Worm (Caenorhabditis elegans) whole organism, mixed stage, embryonic: ENCODE measurements around the gene Y39A1A.31.

Experiments used
- M03D4.4 ChIP-seq: sonication (generic microtip); optimal IDR thresholded peaks from 2 replicates; lab custom pipeline; 2017; ENCODE audit warnings: mild to moderate bottlenecking, missing genetic modification characterization, missing compliant biosample characterization
- bed-3 ChIP-seq: fragments of 200-800 bp; sonication (Bioruptor generic); optimal IDR thresholded peaks from 3 replicates; lab custom pipeline; 2018; ENCODE audit warnings: mild to moderate bottlenecking, missing genetic modification characterization, moderate library complexity, missing compliant biosample characterization
- blmp-1 ChIP-seq: fragments of 150-350 bp; optimal IDR thresholded peaks from 2 replicates; lab custom pipeline; 2014; ENCODE audit warnings: missing biosample characterization, missing genetic modification characterization
- ceh-39 ChIP-seq: fragments of 150-350 bp; optimal IDR thresholded peaks from 2 replicates; lab custom pipeline; 2014; ENCODE audit warnings: missing biosample characterization, missing genetic modification characterization
- ceh-43 ChIP-seq: fragments of 200-800 bp; sonication (Bioruptor generic); optimal IDR thresholded peaks from 2 replicates; lab custom pipeline; 2018; ENCODE audit warnings: mild to moderate bottlenecking, missing genetic modification characterization, moderate library complexity, missing compliant biosample characterization
- ceh-83 ChIP-seq: fragments of 200-800 bp; sonication (Bioruptor generic); optimal IDR thresholded peaks from 2 replicates; lab custom pipeline; 2018; ENCODE audit warnings: mild to moderate bottlenecking, missing genetic modification characterization, missing compliant biosample characterization
- ces-1 ChIP-seq: fragments of 150-350 bp; optimal IDR thresholded peaks from 2 replicates; lab custom pipeline; 2014; ENCODE audit warnings: missing biosample characterization, missing genetic modification reagents, missing genetic modification characterization
- cnd-1 ChIP-seq: fragments of 200-800 bp; sonication (Bioruptor generic); optimal IDR thresholded peaks from 2 replicates; lab custom pipeline; 2018; ENCODE audit warnings: mild to moderate bottlenecking, missing genetic modification characterization, missing compliant biosample characterization
- drap-1 ChIP-seq: fragments of 200-800 bp; sonication (Bioruptor generic); optimal IDR thresholded peaks from 3 replicates; lab custom pipeline; 2018; ENCODE audit warnings: mild to moderate bottlenecking, missing genetic modification characterization, missing compliant biosample characterization
- elt-1 ChIP-seq: sonication (generic microtip); optimal IDR thresholded peaks from 2 replicates; lab custom pipeline; 2017; ENCODE audit warnings: missing genetic modification characterization, mild to moderate bottlenecking, missing compliant biosample characterization, antibody characterized with exemption, moderate library complexity, borderline replicate concordance; ENCODE audit not compliant: insufficient read depth
- elt-3 ChIP-seq: fragments of 150-350 bp; optimal IDR thresholded peaks from 2 replicates; lab custom pipeline; 2014; ENCODE audit warnings: missing biosample characterization, missing genetic modification characterization
- flh-1 ChIP-seq: fragments of 200-800 bp; sonication (Bioruptor generic); optimal IDR thresholded peaks from 2 replicates; lab custom pipeline; 2018; ENCODE audit warnings: mild to moderate bottlenecking, missing genetic modification characterization, moderate library complexity, missing compliant biosample characterization
- ham-2 ChIP-seq: fragments of 200-800 bp; sonication (Bioruptor generic); optimal IDR thresholded peaks from 2 replicates; lab custom pipeline; 2018; ENCODE audit warnings: mild to moderate bottlenecking, missing genetic modification characterization, missing compliant biosample characterization
- hlh-1 ChIP-seq: fragments of 150-350 bp; optimal IDR thresholded peaks from 2 replicates; lab custom pipeline; 2014; ENCODE audit warnings: missing biosample characterization, missing genetic modification reagents, missing genetic modification characterization
- lin-13 ChIP-seq: fragments of 150-350 bp; optimal IDR thresholded peaks from 2 replicates; lab custom pipeline; 2014; ENCODE audit warnings: missing biosample characterization, missing genetic modification characterization
- mab-5 ChIP-seq: fragments of 150-350 bp; optimal IDR thresholded peaks from 2 replicates; lab custom pipeline; 2014; ENCODE audit warnings: missing biosample characterization, missing genetic modification characterization
- mls-2 ChIP-seq: sonication (generic microtip); optimal IDR thresholded peaks from 2 replicates; lab custom pipeline; 2016; ENCODE audit warnings: mild to moderate bottlenecking, missing genetic modification characterization, moderate library complexity, missing compliant biosample characterization
- nhr-12 ChIP-seq: fragments of 150-350 bp; optimal IDR thresholded peaks from 2 replicates; lab custom pipeline; 2014; ENCODE audit warnings: missing biosample characterization, missing genetic modification characterization
- nhr-2 ChIP-seq: fragments of 150-350 bp; optimal IDR thresholded peaks from 2 replicates; lab custom pipeline; 2014; ENCODE audit warnings: missing biosample characterization, missing genetic modification characterization
- nhr-237 ChIP-seq: fragments of 150-350 bp; optimal IDR thresholded peaks from 2 replicates; lab custom pipeline; 2014; ENCODE audit warnings: missing biosample characterization, missing genetic modification characterization
- nhr-28 ChIP-seq: fragments of 150-350 bp; optimal IDR thresholded peaks from 2 replicates; lab custom pipeline; 2014; ENCODE audit warnings: missing biosample characterization, missing genetic modification characterization
- sem-2 ChIP-seq: fragments of 200-800 bp; sonication (Bioruptor generic); optimal IDR thresholded peaks from 2 replicates; lab custom pipeline; 2018; ENCODE audit warnings: mild to moderate bottlenecking, missing genetic modification characterization, missing compliant biosample characterization
- snpc-4 ChIP-seq: fragments of 150-350 bp; optimal IDR thresholded peaks from 2 replicates; lab custom pipeline; 2014; ENCODE audit warnings: missing biosample characterization, missing genetic modification characterization
- sptf-1 ChIP-seq: sonication (generic microtip); optimal IDR thresholded peaks from 2 replicates; lab custom pipeline; 2017; ENCODE audit warnings: mild to moderate bottlenecking, missing genetic modification characterization, moderate library complexity, missing compliant biosample characterization
- unc-120 ChIP-seq: sonication (generic microtip); optimal IDR thresholded peaks from 2 replicates; lab custom pipeline; 2017; ENCODE audit warnings: missing genetic modification characterization, missing compliant biosample characterization; ENCODE audit not compliant: poor library complexity, severe bottlenecking
- unc-39 ChIP-seq: fragments of 150-350 bp; optimal IDR thresholded peaks from 2 replicates; lab custom pipeline; 2014; ENCODE audit warnings: missing biosample characterization, missing genetic modification characterization
- unc-62 ChIP-seq: fragments of 150-350 bp; optimal IDR thresholded peaks from 2 replicates; lab custom pipeline; 2014; ENCODE audit warnings: missing biosample characterization, missing genetic modification reagents, missing genetic modification characterization
- zip-8 ChIP-seq: fragments of 150-350 bp; optimal IDR thresholded peaks from 2 replicates; lab custom pipeline; 2014; ENCODE audit warnings: missing biosample characterization, missing genetic modification characterization
- ztf-11 ChIP-seq: fragments of 150-350 bp; optimal IDR thresholded peaks from 2 replicates; lab custom pipeline; 2014; ENCODE audit warnings: missing biosample characterization, missing genetic modification characterization

The Y39A1A.31 gene

ce11 chrIII:10689057-10689456 is at the start of gene Y39A1A.31:
TSS of gene Y39A1A.31 (minus strand) at chrIII:10689157.
- TF ChIP-seq nhr-2 (tag; lab: Kevin White, UChicago) (no peak), ztf-11 (tag; lab: Kevin White, UChicago) (no peak), elt-1 (tag; lab: Kevin White, UChicago) (no peak), elt-3 (tag; lab: Kevin White, UChicago) (no peak), zip-8 (tag; lab: Kevin White, UChicago) (no peak), ces-1 (GFP tag; lab: Kevin White, UChicago) (no peak)

ce11 chrIII:10738081-10738480 is 49.1 kb upstream of the Y39A1A.31 start:
- TF ChIP-seq nhr-12 (tag; lab: Kevin White, UChicago) = no peak
- TF ChIP-seq hlh-1 (tag; lab: Kevin White, UChicago) = no peak
- no peak for TF ChIP-seq sem-2 (GFP tag; lab: Kevin White, UChicago)
- no peak for TF ChIP-seq ham-2 (GFP tag; lab: Kevin White, UChicago)
- TF ChIP-seq ceh-39 = no peak
- TF ChIP-seq M03D4.4 (tag; lab: Kevin White, UChicago) = no peak
- no peak for TF ChIP-seq nhr-28
- TF ChIP-seq flh-1 = no peak
- TF ChIP-seq ztf-11 (tag; lab: Kevin White, UChicago) = no peak
- TF ChIP-seq sptf-1 (tag; lab: Kevin White, UChicago) = no peak
- no peak for TF ChIP-seq elt-3 (tag; lab: Kevin White, UChicago)
- TF ChIP-seq drap-1 (GFP tag; lab: Kevin White, UChicago) = no peak

- TF ChIP-seq ceh-39 (no peak), sptf-1 (tag; lab: Kevin White, UChicago) (no peak), flh-1 (no peak), unc-120 (tag; lab: Kevin White, UChicago) (no peak)
Measured at ce11 chrIII:10736322-10736985, 47.5 kb upstream of the Y39A1A.31 start.

ce11 chrIII:10734511-10735233 is 45.7 kb upstream of the Y39A1A.31 start:
- TF ChIP-seq snpc-4 (tag; lab: Kevin White, UChicago) (no peak), mls-2 (tag; lab: Kevin White, UChicago) (no peak), ces-1 (GFP tag; lab: Kevin White, UChicago) (no peak)

- TF ChIP-seq blmp-1 (no peak), sem-2 (GFP tag; lab: Kevin White, UChicago) (no peak), flh-1 (no peak), unc-39 (no peak), drap-1 (GFP tag; lab: Kevin White, UChicago) (no peak), nhr-237 (no peak), cnd-1 (tag; lab: Kevin White, UChicago) (no peak)
Measured at ce11 chrIII:10733300-10733699, 44.3 kb upstream of the Y39A1A.31 start.

- TF ChIP-seq unc-62 (GFP tag; lab: Kevin White, UChicago) = no peak
- no peak for TF ChIP-seq bed-3
- no peak for TF ChIP-seq unc-39
- no peak for TF ChIP-seq ceh-43 (GFP tag; lab: Kevin White, UChicago)
- TF ChIP-seq blmp-1 = no peak
- TF ChIP-seq ztf-11 (tag; lab: Kevin White, UChicago) = no peak
- TF ChIP-seq cnd-1 (tag; lab: Kevin White, UChicago) = no peak
- no peak for TF ChIP-seq flh-1
- no peak for TF ChIP-seq sptf-1 (tag; lab: Kevin White, UChicago)
- TF ChIP-seq elt-1 (tag; lab: Kevin White, UChicago) = no peak
- no peak for TF ChIP-seq nhr-237
- TF ChIP-seq lin-13 (tag; lab: Kevin White, UChicago) = no peak
- TF ChIP-seq nhr-12 (tag; lab: Kevin White, UChicago) = no peak
- no peak for TF ChIP-seq mab-5
- TF ChIP-seq sem-2 (GFP tag; lab: Kevin White, UChicago) = no peak
- TF ChIP-seq ceh-83 (GFP tag; lab: Kevin White, UChicago) = no peak
- no peak for TF ChIP-seq elt-3 (tag; lab: Kevin White, UChicago)
- no peak for TF ChIP-seq snpc-4 (tag; lab: Kevin White, UChicago)
Measured at ce11 chrIII:10730510-10730909, 41.6 kb upstream of the Y39A1A.31 start, which contains the start of gene tat-3. TSS of gene tat-3 (minus strand) at chrIII:10730705.
